Fruit fly (Drosophila melanogaster): ENCODE results near the gene CG1208.

CG1208 gene

DNA sequence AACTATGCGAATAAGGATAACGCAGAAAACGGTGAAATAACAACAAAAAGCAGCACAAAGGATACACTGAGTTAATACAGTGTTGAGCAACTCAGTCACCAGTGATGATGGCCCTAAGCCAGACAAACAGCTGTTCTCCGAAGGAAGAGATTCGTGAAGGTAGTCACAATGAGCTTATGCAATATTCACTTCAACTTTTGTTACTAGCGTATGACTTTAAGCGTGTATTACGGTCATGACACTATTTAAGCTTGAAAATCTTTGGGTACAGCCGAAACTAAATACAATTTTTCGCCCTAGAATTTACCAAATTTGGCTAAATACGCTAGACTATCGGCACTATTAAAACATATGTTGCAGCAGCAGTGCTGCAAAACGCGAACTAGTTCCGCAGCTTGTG lies 24.8 kb downstream of the CG1208 start, which contains the start of the genes disp and ECSIT (continued):
- TF ChIP-seq CG1832 (GFP tag; optimal IDR thresholded peaks at IDR 0.05) (no peak), CG3163 (GFP tag; optimal IDR thresholded peaks at IDR 0.05) (peak; percentile 14), CG9437 (GFP tag; optimal IDR thresholded peaks at IDR 0.05) (no peak), br (optimal IDR thresholded peaks at IDR 0.05) (no peak), CG10565 (GFP tag; optimal IDR thresholded peaks at IDR 0.05) (no peak), knrl (GFP tag; IDR thresholded peaks at IDR 0.05; ENCODE audit: partially characterized antibody) (peak; percentile 46; the same call in 1 of the 3 replicates), inv (GFP tag; IDR thresholded peaks at IDR 0.05; ENCODE audit: partially characterized antibody) (no peak), CG7556 (GFP tag; optimal IDR thresholded peaks at IDR 0.05) (no peak), Dfd (GFP tag; optimal IDR thresholded peaks at IDR 0.05) (no peak), gsb-n (tag; optimal IDR thresholded peaks at IDR 0.05) (no peak), CG16863 (GFP tag; optimal IDR thresholded peaks at IDR 0.05) (no peak), CG9797 (GFP tag; optimal IDR thresholded peaks at IDR 0.05) (peak; percentile 7), Elba2 (GFP tag; optimal IDR thresholded peaks at IDR 0.05) (no peak), H2.0 (GFP tag; IDR thresholded peaks at IDR 0.05) (no peak), bcd (GFP tag; optimal IDR thresholded peaks at IDR 0.05) (no peak), ewg (GFP tag; optimal IDR thresholded peaks at IDR 0.05) (no peak), CG17385 (GFP tag; optimal IDR thresholded peaks at IDR 0.05) (no peak), Hr39 (optimal IDR thresholded peaks at IDR 0.05) (no peak), z (GFP tag; IDR thresholded peaks at IDR 0.05) (no peak), tll (GFP tag; optimal IDR thresholded peaks at IDR 0.05) (peak; percentile 32 to 66), CG10209 (GFP tag; optimal IDR thresholded peaks at IDR 0.05) (peak; percentile 38), slou (GFP tag; optimal IDR thresholded peaks at IDR 0.05) (no peak), ara (GFP tag; IDR thresholded peaks at IDR 0.05) (no peak), CG15011 (GFP tag; optimal IDR thresholded peaks at IDR 0.05) (no peak), mam (GFP tag; optimal IDR thresholded peaks at IDR 0.05) (peak; percentile 32), Rx (GFP tag; IDR thresholded peaks at IDR 0.05) (no peak), CG6765 (GFP tag; optimal IDR thresholded peaks at IDR 0.05) (no peak), pho (GFP tag; optimal IDR thresholded peaks at IDR 0.05) (no peak), amos (GFP tag; IDR thresholded peaks at IDR 0.05; ENCODE audit: partially characterized antibody) (no peak), CG3407 (GFP tag; optimal IDR thresholded peaks at IDR 0.05) (no peak), CG1602 (GFP tag; optimal IDR thresholded peaks at IDR 0.05) (peak; percentile 12), ERR (GFP tag; optimal IDR thresholded peaks at IDR 0.05) (no peak), CG15073 (GFP tag; optimal IDR thresholded peaks at IDR 0.05) (no peak), pfk (GFP tag; optimal IDR thresholded peaks at IDR 0.05) (no peak), slbo (GFP tag; IDR thresholded peaks at IDR 0.05) (no peak), Mad (GFP tag; optimal IDR thresholded peaks at IDR 0.05) (no peak), hkb (optimal IDR thresholded peaks at IDR 0.05) (peak; percentile 79), hkb (GFP tag; IDR thresholded peaks at IDR 0.05) (no peak), CG11085 (GFP tag; IDR thresholded peaks at IDR 0.05) (no peak), CG17361 (GFP tag; IDR thresholded peaks at IDR 0.05) (no peak), CG8924 (tag; optimal IDR thresholded peaks at IDR 0.05) (no peak), usp (GFP tag; optimal IDR thresholded peaks at IDR 0.05) (no peak), CG2678 (tag; optimal IDR thresholded peaks at IDR 0.05) (no peak), Camta (GFP tag; optimal IDR thresholded peaks at IDR 0.05) (no peak), chm (GFP tag; IDR thresholded peaks at IDR 0.05) (no peak), CG9876 (GFP tag; optimal IDR thresholded peaks at IDR 0.05) (no peak), Nf-YB (GFP tag; optimal IDR thresholded peaks at IDR 0.05) (no peak), sens-2 (GFP tag; IDR thresholded peaks at IDR 0.05) (no peak), CG12155 (GFP tag; optimal IDR thresholded peaks at IDR 0.05) (peak; percentile 4), CG4424 (GFP tag; optimal IDR thresholded peaks at IDR 0.05) (peak; percentile 54), abd-A (tag; optimal IDR thresholded peaks at IDR 0.05) (no peak), CG7928 (GFP tag; optimal IDR thresholded peaks at IDR 0.05) (no peak), pnt (GFP tag; optimal IDR thresholded peaks at IDR 0.05) (no peak)
